Worm (Caenorhabditis elegans): ENCODE measurements around the gene znf-782.

Gene znf-782

ce11 chrIV:1029939-1030338 is 37.4 kb downstream of the znf-782 start, which contains the start of gene abhd-14:
abhd-14 (minus strand) TSS chrIV:1030039.
- TF ChIP-seq ama-1 (optimal IDR thresholded peaks at IDR 0.05) (no peak), F13C5.2 (tag; optimal IDR thresholded peaks at IDR 0.05) (no peak), B0310.2 (tag; optimal IDR thresholded peaks at IDR 0.05) (no peak)

DNA sequence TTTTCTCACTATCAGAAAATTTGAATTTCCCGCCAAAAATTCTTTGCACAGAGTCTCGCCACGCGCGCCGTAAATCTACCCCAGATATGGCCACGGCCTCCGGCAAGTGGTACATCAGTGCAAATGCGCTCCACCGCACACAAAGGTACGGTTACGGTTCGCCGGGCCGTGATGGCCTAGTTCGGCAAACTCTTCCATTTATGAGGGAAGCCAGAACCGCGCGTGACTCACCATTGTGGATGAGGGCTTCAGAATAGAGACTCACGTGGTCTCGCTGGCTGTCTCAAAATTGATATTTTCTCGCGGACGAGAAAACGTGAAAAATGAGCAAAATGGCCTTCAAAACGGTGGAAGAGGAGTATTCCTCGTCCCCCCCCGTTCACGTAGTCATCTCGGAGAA is 47.5 kb downstream of the znf-782 start:
- peak; percentile 7 for TF ChIP-seq pes-1 (GFP tag; IDR thresholded peaks at IDR 0.05)
- 0 out of 2 replicates have a peak, but pooled peaks have one; percentile 29 for TF ChIP-seq tbx-11 (GFP tag; IDR thresholded peaks at IDR 0.05)
- TF ChIP-seq aly-1 (tag; optimal IDR thresholded peaks at IDR 0.05), result peak; percentile 34
- no peak for TF ChIP-seq F13C5.2 (tag; optimal IDR thresholded peaks at IDR 0.05)

DNA sequence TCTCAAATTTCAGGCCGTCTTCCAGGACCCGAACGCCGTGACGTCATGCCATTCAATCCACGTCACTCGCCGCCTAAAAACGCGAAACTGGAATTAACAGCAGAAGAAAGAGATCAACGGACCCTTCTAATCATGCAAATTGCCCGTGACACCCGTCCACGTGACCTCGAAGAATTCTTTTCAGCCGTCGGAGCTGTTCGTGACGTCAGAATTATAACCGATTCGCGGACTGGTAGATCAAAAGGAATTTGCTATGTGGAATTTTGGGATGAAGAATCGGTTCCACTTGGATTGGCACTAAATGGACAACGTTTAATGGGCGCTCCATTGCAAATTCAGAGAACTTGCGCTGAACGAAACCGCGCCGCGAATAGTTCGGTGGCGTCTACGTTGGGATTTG is 51.9 kb downstream of the znf-782 start:
- TF ChIP-seq ama-1 (optimal IDR thresholded peaks at IDR 0.05) (no peak), ceh-13 (GFP tag; optimal IDR thresholded peaks at IDR 0.05) (no peak), hnd-1 (tag; optimal IDR thresholded peaks at IDR 0.05) (no peak), hmg-4 (GFP tag; optimal IDR thresholded peaks at IDR 0.05) (no peak), aly-1 (tag; optimal IDR thresholded peaks at IDR 0.05) (no peak), scrt-1 (GFP tag; IDR thresholded peaks at IDR 0.05) (no peak), sea-1 (GFP tag; conservative IDR thresholded peaks at IDR 0.05) (no peak), F13C5.2 (tag; optimal IDR thresholded peaks at IDR 0.05) (no peak), B0310.2 (tag; optimal IDR thresholded peaks at IDR 0.05) (no peak), hmbx-1 (tag; optimal IDR thresholded peaks at IDR 0.05) (no peak), tbx-11 (GFP tag; IDR thresholded peaks at IDR 0.05) (no peak), ceh-36 (tag; optimal IDR thresholded peaks at IDR 0.05) (no peak), pes-1 (GFP tag; IDR thresholded peaks at IDR 0.05) (no peak), tbx-37 (GFP tag; conservative IDR thresholded peaks at IDR 0.05) (no peak)

DNA sequence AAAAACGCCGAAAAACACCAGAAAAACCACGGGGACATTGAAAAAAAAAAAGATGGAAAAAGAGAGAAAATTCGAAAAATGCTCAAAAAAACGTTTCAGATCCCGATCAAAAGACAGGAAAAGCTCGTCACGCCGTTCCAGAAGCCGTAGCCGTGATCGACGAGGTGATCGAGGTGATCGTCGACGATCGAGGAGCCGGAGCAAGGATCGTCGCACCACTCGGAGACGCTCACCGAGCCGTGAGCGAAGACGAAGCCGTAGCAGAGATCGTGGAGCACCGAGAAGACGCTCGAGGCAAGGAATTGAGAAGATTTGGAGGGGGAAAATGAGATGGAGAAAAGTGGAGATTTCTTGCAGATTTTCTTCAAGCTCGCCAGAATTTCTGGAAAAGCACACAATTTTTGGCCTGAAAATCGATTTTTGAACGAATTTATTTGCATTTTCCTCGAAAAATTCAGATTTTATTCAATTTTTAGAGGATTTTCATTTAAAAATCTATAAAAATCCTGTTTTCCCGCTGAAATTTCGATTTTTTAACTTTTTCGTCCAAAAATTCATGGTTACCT is 54.0 kb downstream of the znf-782 start:
- no peak for TF ChIP-seq aly-1 (tag; optimal IDR thresholded peaks at IDR 0.05)
- TF ChIP-seq ceh-13 (GFP tag; optimal IDR thresholded peaks at IDR 0.05), result no peak
- TF ChIP-seq hmg-4 (GFP tag; optimal IDR thresholded peaks at IDR 0.05), result no peak
- no peak for TF ChIP-seq tra-4 (tag; optimal IDR thresholded peaks at IDR 0.05)
- no peak for TF ChIP-seq pes-1 (GFP tag; IDR thresholded peaks at IDR 0.05)
- no peak for TF ChIP-seq scrt-1 (GFP tag; IDR thresholded peaks at IDR 0.05)
- TF ChIP-seq tbx-37 (GFP tag; conservative IDR thresholded peaks at IDR 0.05), result no peak
- no peak for TF ChIP-seq flt-1 (GFP tag; IDR thresholded peaks at IDR 0.05)
- TF ChIP-seq ceh-36 (tag; optimal IDR thresholded peaks at IDR 0.05), result no peak
- TF ChIP-seq ets-7 (tag; optimal IDR thresholded peaks at IDR 0.05), result no peak

DNA sequence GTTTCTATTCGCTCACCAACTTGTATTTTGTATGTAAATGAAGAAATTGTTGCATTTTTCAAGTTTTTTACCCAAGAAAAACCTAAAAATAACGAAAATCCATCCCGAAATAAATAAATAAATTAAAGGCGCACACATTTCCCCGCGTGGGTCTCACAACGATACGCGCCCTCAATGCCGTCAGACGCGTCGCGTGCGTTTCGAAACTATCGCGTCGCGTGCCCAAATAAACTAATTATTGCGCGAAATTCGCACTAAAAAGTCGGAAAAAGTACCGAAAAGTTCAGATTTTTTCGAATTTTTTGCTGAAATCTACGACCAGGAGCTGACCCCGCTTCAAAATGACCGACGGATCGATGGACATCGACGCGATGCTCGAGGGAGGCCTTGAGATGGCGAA is 54.9 kb downstream of the znf-782 start, which contains the start of gene rbm-39:
Gene rbm-39, plus strand, starts transcription at position 178 of the 400 bp plus-strand sequence.
- no peak for TF ChIP-seq B0310.2 (tag; optimal IDR thresholded peaks at IDR 0.05)
- TF ChIP-seq pes-1 (GFP tag; IDR thresholded peaks at IDR 0.05), result peak; percentile 52; the same call in 1 of the 2 replicates
- no peak for TF ChIP-seq tbx-11 (GFP tag; IDR thresholded peaks at IDR 0.05)
- TF ChIP-seq scrt-1 (GFP tag; IDR thresholded peaks at IDR 0.05), result no peak
- TF ChIP-seq F13C5.2 (tag; optimal IDR thresholded peaks at IDR 0.05), result peak; percentile 51
- no peak for TF ChIP-seq ama-1 (optimal IDR thresholded peaks at IDR 0.05)

ce11 chrIV:1011776-1012175 is 55.5 kb downstream of the znf-782 start:
- TF ChIP-seq aly-1 (tag; optimal IDR thresholded peaks at IDR 0.05), result no peak
- TF ChIP-seq hmbx-1 (tag; optimal IDR thresholded peaks at IDR 0.05), result no peak
- TF ChIP-seq tbx-37 (GFP tag; conservative IDR thresholded peaks at IDR 0.05), result no peak
- TF ChIP-seq ceh-13 (GFP tag; optimal IDR thresholded peaks at IDR 0.05), result no peak
- no peak for TF ChIP-seq F13C5.2 (tag; optimal IDR thresholded peaks at IDR 0.05)
- no peak for TF ChIP-seq tra-4 (tag; optimal IDR thresholded peaks at IDR 0.05)
- no peak for TF ChIP-seq pes-1 (GFP tag; IDR thresholded peaks at IDR 0.05)
- no peak for TF ChIP-seq scrt-1 (GFP tag; IDR thresholded peaks at IDR 0.05)
- TF ChIP-seq flt-1 (GFP tag; IDR thresholded peaks at IDR 0.05), result no peak
- TF ChIP-seq sea-1 (GFP tag; conservative IDR thresholded peaks at IDR 0.05), result no peak

ce11 chrIV:1010212-1010611 is 57.1 kb downstream of the znf-782 start, which contains the start of gene atg-3:
atg-3 (plus strand) TSS chrIV:1010512.
- TF ChIP-seq flt-1 (GFP tag; IDR thresholded peaks at IDR 0.05), result no peak
- no peak for TF ChIP-seq hnd-1 (tag; optimal IDR thresholded peaks at IDR 0.05)
- TF ChIP-seq F13C5.2 (tag; optimal IDR thresholded peaks at IDR 0.05), result no peak
- TF ChIP-seq hmbx-1 (tag; optimal IDR thresholded peaks at IDR 0.05), result no peak
- TF ChIP-seq ets-7 (tag; optimal IDR thresholded peaks at IDR 0.05), result no peak
- no peak for TF ChIP-seq ama-1 (optimal IDR thresholded peaks at IDR 0.05)
- no peak for TF ChIP-seq tra-4 (tag; optimal IDR thresholded peaks at IDR 0.05)
- TF ChIP-seq B0310.2 (tag; optimal IDR thresholded peaks at IDR 0.05), result no peak
- no peak for TF ChIP-seq tbx-11 (GFP tag; IDR thresholded peaks at IDR 0.05)
- TF ChIP-seq hmg-4 (GFP tag; optimal IDR thresholded peaks at IDR 0.05), result no peak
- TF ChIP-seq ceh-13 (GFP tag; optimal IDR thresholded peaks at IDR 0.05), result no peak
- no peak for TF ChIP-seq pes-1 (GFP tag; IDR thresholded peaks at IDR 0.05)
- TF ChIP-seq scrt-1 (GFP tag; IDR thresholded peaks at IDR 0.05), result no peak

- TF ChIP-seq flt-1 (GFP tag; IDR thresholded peaks at IDR 0.05) (no peak), tbx-11 (GFP tag; IDR thresholded peaks at IDR 0.05) (no peak), ets-7 (tag; optimal IDR thresholded peaks at IDR 0.05) (no peak), hmbx-1 (tag; optimal IDR thresholded peaks at IDR 0.05) (no peak), hnd-1 (tag; optimal IDR thresholded peaks at IDR 0.05) (no peak), aly-1 (tag; optimal IDR thresholded peaks at IDR 0.05) (no peak), ama-1 (optimal IDR thresholded peaks at IDR 0.05) (no peak), ceh-13 (GFP tag; optimal IDR thresholded peaks at IDR 0.05) (no peak), hmg-4 (GFP tag; optimal IDR thresholded peaks at IDR 0.05) (no peak), ceh-36 (tag; optimal IDR thresholded peaks at IDR 0.05) (no peak), tbx-37 (GFP tag; conservative IDR thresholded peaks at IDR 0.05) (no peak), F13C5.2 (tag; optimal IDR thresholded peaks at IDR 0.05) (no peak), tra-4 (tag; optimal IDR thresholded peaks at IDR 0.05) (no peak), pes-1 (GFP tag; IDR thresholded peaks at IDR 0.05) (no peak), scrt-1 (GFP tag; IDR thresholded peaks at IDR 0.05) (no peak)
These were observed 57.8 kb downstream of the znf-782 start, which contains the start of gene Y55F3AM.9 for ce11 chrIV:1009546-1009945. Y55F3AM.9 (minus strand) TSS chrIV:1009734.
